Fruit fly (Drosophila melanogaster) whole organism, embryonic: ENCODE data around the gene CG16903.

Source experiments
- CG10654 ChIP-seq: fragments of 200-800 bp; sonication (Bioruptor generic); optimal IDR thresholded peaks from 2 replicates; lab custom pipeline; 2016; ENCODE audit warnings: missing biosample characterization, missing genetic modification characterization
- CG12155 ChIP-seq: fragments of 200-800 bp; sonication (Bioruptor generic); optimal IDR thresholded peaks from 3 replicates; lab custom pipeline; 2016; ENCODE audit warnings: missing biosample characterization, missing genetic modification characterization
- CG12659 ChIP-seq: fragments of 200-800 bp; sonication (Bioruptor generic); optimal IDR thresholded peaks from 3 replicates; lab custom pipeline; 2017; ENCODE audit warnings: mild to moderate bottlenecking, missing biosample characterization, missing genetic modification reagents, missing genetic modification characterization
- CG12942 ChIP-seq: fragments of 200-800 bp; sonication (Bioruptor generic); optimal IDR thresholded peaks from 3 replicates; lab custom pipeline; 2016; ENCODE audit warnings: missing biosample characterization, missing genetic modification characterization
- CG14710 ChIP-seq: fragments of 200-800 bp; sonication (Bioruptor generic); optimal IDR thresholded peaks from 3 replicates; lab custom pipeline; 2019; ENCODE audit warnings: missing biosample characterization, mild to moderate bottlenecking, missing genetic modification characterization, moderate library complexity
- CG14860 ChIP-seq: fragments of 200-800 bp; sonication (Bioruptor generic); IDR thresholded peaks from 3 replicates; pipeline ENCODE4 v1.3.6; 2022; ENCODE audit warnings: missing biosample characterization, missing genetic modification characterization; ENCODE audit not compliant: partially characterized antibody
- CG17186 ChIP-seq: fragments of 200-800 bp; sonication (Bioruptor generic); optimal IDR thresholded peaks from 3 replicates; lab custom pipeline; 2017; ENCODE audit warnings: missing biosample characterization, missing genetic modification reagents, missing genetic modification characterization
- CG18476 ChIP-seq: fragments of 200-800 bp; sonication (Bioruptor generic); optimal IDR thresholded peaks from 2 replicates; lab custom pipeline; 2016; ENCODE audit warnings: missing biosample characterization, mild to moderate bottlenecking, missing genetic modification characterization
- CG3726 ChIP-seq: fragments of 200-800 bp; sonication (Bioruptor generic); IDR thresholded peaks from 3 replicates; pipeline ENCODE4, ENCODE4 v1.3.6; 2022; ENCODE audit warnings: missing biosample characterization, missing genetic modification characterization
- CG4360 ChIP-seq: fragments of 200-800 bp; sonication (Bioruptor generic); IDR thresholded peaks from 2 replicates; pipeline ENCODE4 v1.3.6; 2022; ENCODE audit warnings: missing biosample characterization, missing genetic modification characterization
- CG5180 ChIP-seq: fragments of 200-800 bp; sonication (Bioruptor generic); optimal IDR thresholded peaks from 3 replicates; lab custom pipeline; 2017; ENCODE audit warnings: missing biosample characterization, missing genetic modification characterization, mild to moderate bottlenecking, moderate library complexity, missing genetic modification reagents
- CG6254 ChIP-seq: fragments of 200-800 bp; sonication (Bioruptor generic); optimal IDR thresholded peaks from 3 replicates; lab custom pipeline; 2017; ENCODE audit warnings: mild to moderate bottlenecking, missing biosample characterization, missing genetic modification reagents, missing genetic modification characterization
- CG7839 ChIP-seq: fragments of 200-800 bp; sonication (Bioruptor generic); optimal IDR thresholded peaks from 3 replicates; lab custom pipeline; 2018; ENCODE audit warnings: missing biosample characterization, mild to moderate bottlenecking, missing genetic modification characterization, moderate library complexity
- CG7987 ChIP-seq: fragments of 200-800 bp; sonication (Bioruptor generic); optimal IDR thresholded peaks from 2 replicates; lab custom pipeline; 2018; ENCODE audit warnings: missing biosample characterization, mild to moderate bottlenecking, missing genetic modification characterization, moderate library complexity
- CG8089 ChIP-seq: fragments of 200-800 bp; sonication (Bioruptor generic); optimal IDR thresholded peaks from 3 replicates; lab custom pipeline; 2016; ENCODE audit warnings: missing biosample characterization, missing genetic modification characterization
- CG8281 ChIP-seq: fragments of 200-800 bp; sonication (Bioruptor generic); optimal IDR thresholded peaks from 2 replicates; lab custom pipeline; 2018; ENCODE audit warnings: missing biosample characterization, mild to moderate bottlenecking, missing genetic modification characterization, moderate library complexity
- Dfd ChIP-seq, 2 experiments: fragments of >200 bp; optimal IDR thresholded peaks; 2 replicates each; lab custom pipeline; 2017; ENCODE audit warnings: missing biosample characterization in 2 of 2, missing genetic modification characterization in 2 of 2
- Dll ChIP-seq: fragments of 200-800 bp; sonication (Bioruptor generic); IDR thresholded peaks from 4 replicates; pipeline ENCODE4 v1.3.6; 2022; ENCODE audit warnings: missing biosample characterization, missing genetic modification characterization; ENCODE audit not compliant: partially characterized antibody
- Fer1 ChIP-seq: fragments of 200-800 bp; sonication (Bioruptor generic); optimal IDR thresholded peaks from 2 replicates; lab custom pipeline; 2017; ENCODE audit warnings: missing biosample characterization, mild to moderate bottlenecking, missing genetic modification characterization
- Hmx ChIP-seq: fragments of 200-800 bp; sonication (Bioruptor generic); optimal IDR thresholded peaks from 2 replicates; lab custom pipeline; 2016; ENCODE audit warnings: missing biosample characterization, missing genetic modification characterization
- MBD-R2 ChIP-seq: fragments of 200-800 bp; sonication (Bioruptor generic); IDR thresholded peaks from 2 replicates; pipeline ENCODE4 v1.3.6; 2022; ENCODE audit warnings: missing biosample characterization, missing genetic modification characterization
- Myb ChIP-seq: fragments of 200-800 bp; sonication (Bioruptor generic); optimal IDR thresholded peaks from 2 replicates; lab custom pipeline; 2016; ENCODE audit warnings: missing biosample characterization, missing genetic modification characterization
- Ptx1 ChIP-seq: fragments of 200-800 bp; sonication (Bioruptor generic); IDR thresholded peaks from 2 replicates; pipeline ENCODE4 v1.3.6; 2022; ENCODE audit warnings: missing biosample characterization, missing genetic modification characterization
- Side ChIP-seq: fragments of 200-800 bp; sonication (Bioruptor generic); optimal IDR thresholded peaks from 2 replicates; lab custom pipeline; 2016; ENCODE audit warnings: missing biosample characterization, missing genetic modification characterization
- Sox102F ChIP-seq: fragments of 200-800 bp; sonication (Bioruptor generic); optimal IDR thresholded peaks from 2 replicates; lab custom pipeline; 2018; ENCODE audit warnings: missing biosample characterization, mild to moderate bottlenecking, missing genetic modification characterization, moderate library complexity
- Sry-β ChIP-seq: fragments of 200-800 bp; sonication (Bioruptor generic); optimal IDR thresholded peaks from 2 replicates; lab custom pipeline; 2018; ENCODE audit warnings: missing biosample characterization, mild to moderate bottlenecking, missing genetic modification characterization, moderate library complexity
- bcd ChIP-seq: fragments of 200-800 bp; sonication (Bioruptor generic); optimal IDR thresholded peaks from 2 replicates; lab custom pipeline; 2017; ENCODE audit warnings: missing biosample characterization, mild to moderate bottlenecking, missing genetic modification characterization
- br ChIP-seq: fragments of >200 bp; optimal IDR thresholded peaks from 2 replicates; lab custom pipeline; 2017
- crp ChIP-seq, 2 experiments: fragments of 200-800 bp; sonication (Bioruptor generic); optimal IDR thresholded peaks; 2 replicates in 1 of 2; 3 replicates in 1 of 2; lab custom pipeline; 2017; ENCODE audit warnings: missing biosample characterization in 2 of 2, missing genetic modification characterization in 2 of 2, mild to moderate bottlenecking in 1 of 2, moderate library complexity in 1 of 2
- dati ChIP-seq: fragments of 200-800 bp; sonication (Bioruptor generic); IDR thresholded peaks from 2 replicates; pipeline ENCODE4 v1.3.6; 2022; ENCODE audit warnings: missing biosample characterization, missing genetic modification characterization
- dmrt99B ChIP-seq: fragments of 200-800 bp; sonication (Bioruptor generic); optimal IDR thresholded peaks from 2 replicates; lab custom pipeline; 2018; ENCODE audit warnings: missing biosample characterization, mild to moderate bottlenecking, missing genetic modification characterization, moderate library complexity
- dysf ChIP-seq: fragments of 200-800 bp; sonication (Bioruptor generic); IDR thresholded peaks from 3 replicates; pipeline ENCODE4 v1.3.6; 2022; ENCODE audit warnings: missing biosample characterization, missing genetic modification characterization
- gce ChIP-seq: fragments of 200-800 bp; sonication (Bioruptor generic); IDR thresholded peaks from 3 replicates; pipeline ENCODE4 v1.3.6; 2022; ENCODE audit warnings: missing biosample characterization, missing genetic modification characterization
- h ChIP-seq: fragments of >200 bp; optimal IDR thresholded peaks from 2 replicates; lab custom pipeline; 2017
- hb ChIP-seq: fragments of 200-800 bp; sonication (Bioruptor generic); IDR thresholded peaks from 3 replicates; pipeline ENCODE4 v1.3.6; 2022; ENCODE audit warnings: missing biosample characterization, missing genetic modification characterization; ENCODE audit not compliant: partially characterized antibody
- hth ChIP-seq: fragments of >200 bp; optimal IDR thresholded peaks from 2 replicates; lab custom pipeline; 2017; ENCODE audit warnings: inconsistent platforms
- insv ChIP-seq, 2 experiments: fragments of 200-800 bp; sonication (Bioruptor generic); optimal IDR thresholded peaks; 3 replicates each; lab custom pipeline; 2016 to 2018; ENCODE audit warnings: missing biosample characterization in 2 of 2, missing genetic modification characterization in 2 of 2
- inv ChIP-seq: fragments of 200-800 bp; sonication (Bioruptor generic); IDR thresholded peaks from 2 replicates; pipeline ENCODE4 v1.3.6; 2022; ENCODE audit warnings: missing biosample characterization, missing genetic modification characterization; ENCODE audit not compliant: partially characterized antibody
- kni ChIP-seq: fragments of 200-800 bp; sonication (Bioruptor generic); optimal IDR thresholded peaks from 3 replicates; lab custom pipeline; 2017; ENCODE audit warnings: mild to moderate bottlenecking, missing biosample characterization, missing genetic modification reagents, missing genetic modification characterization
- nmo ChIP-seq: fragments of 200-800 bp; sonication (Bioruptor generic); optimal IDR thresholded peaks from 2 replicates; lab custom pipeline; 2018; ENCODE audit warnings: missing biosample characterization, mild to moderate bottlenecking, missing genetic modification characterization, moderate library complexity
- pita ChIP-seq: fragments of 200-800 bp; sonication (Bioruptor generic); optimal IDR thresholded peaks from 2 replicates; lab custom pipeline; 2017; ENCODE audit warnings: missing biosample characterization, mild to moderate bottlenecking, missing genetic modification characterization
- prd ChIP-seq, 3 experiments: fragments of >200 bp in 2 of 3; fragments of 200-800 bp in 1 of 3; sonication (Bioruptor generic) in 1 of 3; optimal IDR thresholded peaks in 2 of 3; IDR thresholded peaks in 1 of 3; 2 replicates in 2 of 3; 3 replicates in 1 of 3; pipeline versions ENCODE4 v1.3.6 to Lab custom; 2017 to 2022; ENCODE audit warnings: missing biosample characterization in 1 of 3, missing genetic modification characterization in 1 of 3
- ro ChIP-seq: fragments of 200-800 bp; sonication (Bioruptor generic); IDR thresholded peaks from 2 replicates; pipeline ENCODE4 v1.3.6; 2022; ENCODE audit warnings: missing biosample characterization, missing genetic modification characterization
- sisA ChIP-seq: fragments of 200-800 bp; sonication (Bioruptor generic); IDR thresholded peaks from 2 replicates; pipeline ENCODE4 v1.3.6; 2022; ENCODE audit warnings: missing biosample characterization, missing genetic modification characterization
- slou ChIP-seq: fragments of 200-800 bp; sonication (Bioruptor generic); optimal IDR thresholded peaks from 3 replicates; lab custom pipeline; 2016; ENCODE audit warnings: missing biosample characterization, missing genetic modification characterization
- so ChIP-seq: fragments of 200-800 bp; sonication (Bioruptor generic); IDR thresholded peaks from 3 replicates; pipeline ENCODE4 v1.3.6; 2022; ENCODE audit warnings: missing biosample characterization, missing genetic modification characterization
- tna ChIP-seq: fragments of 200-800 bp; sonication (Bioruptor generic); IDR thresholded peaks from 2 replicates; pipeline ENCODE4 v1.3.6; 2022; ENCODE audit warnings: missing biosample characterization, missing genetic modification characterization; ENCODE audit not compliant: partially characterized antibody
- unpg ChIP-seq: fragments of 200-800 bp; sonication (Bioruptor generic); optimal IDR thresholded peaks from 3 replicates; lab custom pipeline; 2018; ENCODE audit warnings: missing biosample characterization, mild to moderate bottlenecking, missing genetic modification characterization, moderate library complexity
- yki ChIP-seq: fragments of >200 bp; optimal IDR thresholded peaks from 3 replicates; lab custom pipeline; 2018
- z ChIP-seq: fragments of 200-800 bp; sonication (Bioruptor generic); IDR thresholded peaks from 3 replicates; pipeline ENCODE4 v1.3.6; 2022; ENCODE audit warnings: missing biosample characterization, missing genetic modification characterization

CG16903 gene

DNA sequence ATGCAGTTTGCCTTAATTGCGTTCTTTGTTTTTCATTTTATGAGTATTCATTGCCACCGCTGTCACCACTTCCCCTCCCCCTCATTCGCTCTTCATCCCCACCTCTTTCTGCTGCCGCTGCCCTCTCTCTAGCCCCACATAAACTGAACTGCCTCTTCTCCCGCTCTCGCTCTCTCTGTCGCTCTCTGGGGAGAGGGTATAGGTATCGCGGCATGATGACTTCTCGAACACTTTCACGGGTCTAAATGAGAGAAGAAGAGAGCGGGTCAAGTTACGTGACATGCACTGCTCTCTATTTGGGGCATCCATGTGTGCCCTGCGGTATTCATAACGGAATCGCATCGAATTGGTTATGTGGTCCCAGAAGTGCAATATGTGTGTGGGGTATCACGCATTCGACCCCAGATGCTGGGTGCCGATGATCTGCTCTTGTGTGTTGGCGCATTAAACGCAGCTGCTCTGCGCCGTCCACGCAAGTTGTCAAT is 3.5 kb upstream of the CG16903 start (continued):
- peak; percentile 14 for TF ChIP-seq Sry-β (GFP tag; lab: Kevin White, UChicago)
- TF ChIP-seq nmo (GFP tag; lab: Kevin White, UChicago) = peak; percentile 77
- no peak for TF ChIP-seq CG14860 (GFP tag; lab: Robert Waterston, UW)
- peak; percentile 73 for TF ChIP-seq CG6254 (GFP tag; lab: Kevin White, UChicago)
- peak; percentile 49 for TF ChIP-seq CG7987 (GFP tag; lab: Kevin White, UChicago)
- TF ChIP-seq bcd = peak; percentile 81
- TF ChIP-seq Hmx (GFP tag; lab: Kevin White, UChicago) = no peak
- TF ChIP-seq Side (GFP tag; lab: Kevin White, UChicago) = peak; percentile 82
- TF ChIP-seq CG4360 = 0 out of 2 replicates have a peak, but pooled peaks have one; percentile 28
- peak; percentile 89 for TF ChIP-seq dysf (GFP tag; lab: Robert Waterston, UW)
- peak; percentile 45 for TF ChIP-seq CG18476 (GFP tag; lab: Kevin White, UChicago)
- TF ChIP-seq unpg (GFP tag; lab: Kevin White, UChicago) = peak; percentile 83
- TF ChIP-seq Myb = peak; percentile 68
- peak; percentile 85 for TF ChIP-seq CG8089 (GFP tag; lab: Kevin White, UChicago)
- peak; percentile 41; the same call in 1 of the 2 replicates for TF ChIP-seq MBD-R2 (GFP tag; lab: Robert Waterston, UW)
- peak; percentile 44; the same call in 1 of the 2 replicates for TF ChIP-seq ro (GFP tag; lab: Robert Waterston, UW)
- TF ChIP-seq h (lab: Kevin White, UChicago) = no peak
- TF ChIP-seq yki (lab: Kevin White, UChicago) = peak; percentile 92
- peak; percentile 70; the same call in 2 of the 3 replicates for TF ChIP-seq gce (GFP tag; lab: Robert Waterston, UW)
- peak; percentile 79 for TF ChIP-seq Fer1 (GFP tag; lab: Kevin White, UChicago)
- TF ChIP-seq inv (GFP tag; lab: Robert Waterston, UW) = no peak
- peak; percentile 76 for TF ChIP-seq CG12942 (GFP tag; lab: Kevin White, UChicago)
- peak; percentile 90 for TF ChIP-seq Ptx1
- no peak for TF ChIP-seq br (lab: Kevin White, UChicago)
- peak; percentile 75; the same call in 2 of the 3 replicates for TF ChIP-seq CG3726 (GFP tag; lab: Robert Waterston, UW)
- peak; percentile 87 for TF ChIP-seq Sox102F
- TF ChIP-seq so (GFP tag; lab: Robert Waterston, UW) = peak; percentile 92
- TF ChIP-seq sisA (GFP tag; lab: Robert Waterston, UW) = peak; percentile 86
- TF ChIP-seq CG12155 (GFP tag; lab: Kevin White, UChicago) = peak; percentile 63
- TF ChIP-seq CG14710 (tag; lab: Kevin White, UChicago) = peak; percentile 67
- TF ChIP-seq CG5180 (GFP tag; lab: Kevin White, UChicago) = peak; percentile 42
- TF ChIP-seq tna (GFP tag; lab: Robert Waterston, UW) = 0 out of 2 replicates have a peak, but pooled peaks have one; percentile 27
- TF ChIP-seq CG10654 (GFP tag; lab: Kevin White, UChicago) = peak; percentile 63
- no peak for TF ChIP-seq hth (lab: Kevin White, UChicago)
- peak; percentile 86 for TF ChIP-seq dmrt99B
- peak in 1 of 2 experiments; percentile 38 for TF ChIP-seq crp (GFP tag; optimal IDR thresholded peaks at IDR 0.05; lab: Kevin White, UChicago)
- TF ChIP-seq CG17186 = peak; percentile 57
- peak; percentile 22 for TF ChIP-seq slou (GFP tag; lab: Kevin White, UChicago)
- peak; percentile 85 for TF ChIP-seq kni (GFP tag; lab: Kevin White, UChicago)
- 0 out of 3 replicates have a peak, but pooled peaks have one; percentile 15 for TF ChIP-seq z
- peak; percentile 60; the same call in 2 of the 4 replicates for TF ChIP-seq Dll (GFP tag; lab: Robert Waterston, UW)
- peak; percentile 62 for TF ChIP-seq dati (GFP tag; lab: Robert Waterston, UW)
- peak; percentile 82 for TF ChIP-seq CG7839 (tag; lab: Kevin White, UChicago)
- no peak for TF ChIP-seq insv (GFP tag; optimal IDR thresholded peaks at IDR 0.05; lab: Kevin White, UChicago)
- TF ChIP-seq prd (optimal IDR thresholded peaks at IDR 0.05; lab: Kevin White, UChicago) = no peak
- peak; percentile 91 for TF ChIP-seq prd (GFP tag; IDR thresholded peaks at IDR 0.05; lab: Robert Waterston, UW)
- peak; percentile 66 for TF ChIP-seq CG8281
- peak; percentile 82 for TF ChIP-seq CG12659
- TF ChIP-seq hb (GFP tag; lab: Robert Waterston, UW) = no peak
- TF ChIP-seq Dfd (GFP tag; optimal IDR thresholded peaks at IDR 0.05; lab: Kevin White, UChicago) = no peak
- no peak for TF ChIP-seq pita
